Fruit fly (Drosophila melanogaster) whole organism, prepupa: ENCODE data around the gene CG12121.

ENCODE experiments used
- CG11294 ChIP-seq: fragments of 200-800 bp; sonication (Bioruptor generic); IDR thresholded peaks from 2 replicates; pipeline ENCODE4 v1.3.6; 2022; ENCODE audit warnings: missing biosample characterization, missing genetic modification characterization
- CG11902 ChIP-seq: fragments of 200-800 bp; sonication (Bioruptor generic); optimal IDR thresholded peaks from 3 replicates; lab custom pipeline; 2016; ENCODE audit warnings: missing biosample characterization, missing genetic modification characterization
- CG3032 ChIP-seq: fragments of 200-800 bp; optimal IDR thresholded peaks from 2 replicates; lab custom pipeline; 2019; ENCODE audit warnings: missing biosample characterization, mild to moderate bottlenecking, missing genetic modification characterization, moderate library complexity
- CG32006 ChIP-seq: fragments of 200-800 bp; sonication (Bioruptor generic); optimal IDR thresholded peaks from 3 replicates; lab custom pipeline; 2017; ENCODE audit warnings: missing biosample characterization, mild to moderate bottlenecking, missing genetic modification characterization
- CG8319 ChIP-seq: fragments of 200-800 bp; sonication (Bioruptor generic); optimal IDR thresholded peaks from 3 replicates; lab custom pipeline; 2016; ENCODE audit warnings: missing biosample characterization, missing genetic modification characterization
- CG8632 ChIP-seq: fragments of 200-800 bp; sonication (Bioruptor generic); optimal IDR thresholded peaks from 3 replicates; lab custom pipeline; 2016; ENCODE audit warnings: missing biosample characterization, missing genetic modification characterization
- Eip93F ChIP-seq: fragments of 200-800 bp; sonication (Bioruptor generic); optimal IDR thresholded peaks from 2 replicates; lab custom pipeline; 2016; ENCODE audit warnings: missing biosample characterization, mild to moderate bottlenecking, missing genetic modification characterization
- Hr4 ChIP-seq: fragments of 200-800 bp; sonication (Bioruptor generic); optimal IDR thresholded peaks from 3 replicates; lab custom pipeline; 2016; ENCODE audit warnings: missing biosample characterization, missing genetic modification characterization
- OdsH ChIP-seq: fragments of 200-800 bp; sonication (Bioruptor generic); optimal IDR thresholded peaks from 3 replicates; lab custom pipeline; 2016; ENCODE audit warnings: missing biosample characterization, missing genetic modification characterization
- dac ChIP-seq: fragments of 200-800 bp; sonication (Bioruptor generic); optimal IDR thresholded peaks from 2 replicates; lab custom pipeline; 2017; ENCODE audit warnings: missing biosample characterization, mild to moderate bottlenecking, missing genetic modification characterization

- no peak for TF ChIP-seq OdsH (GFP tag; lab: Kevin White, UChicago)
- TF ChIP-seq Hr4 (GFP tag; lab: Kevin White, UChicago) = no peak
- TF ChIP-seq Eip93F (GFP tag; lab: Kevin White, UChicago) = no peak
- TF ChIP-seq dac = no peak
- TF ChIP-seq CG8632 (GFP tag; lab: Kevin White, UChicago) = no peak
- TF ChIP-seq CG3032 (tag; lab: Kevin White, UChicago) = no peak
- TF ChIP-seq CG11902 (GFP tag; lab: Kevin White, UChicago) = no peak
- no peak for TF ChIP-seq CG32006
- TF ChIP-seq CG8319 = no peak
- TF ChIP-seq CG11294 = no peak
Measured at dm6 chrX:9225137-9225536, 7.0 kb downstream of the CG12121 start, which contains the start of gene CG15370.
